Fruit fly (Drosophila melanogaster): ENCODE results near the gene CG5708.

Gene CG5708

DNA sequence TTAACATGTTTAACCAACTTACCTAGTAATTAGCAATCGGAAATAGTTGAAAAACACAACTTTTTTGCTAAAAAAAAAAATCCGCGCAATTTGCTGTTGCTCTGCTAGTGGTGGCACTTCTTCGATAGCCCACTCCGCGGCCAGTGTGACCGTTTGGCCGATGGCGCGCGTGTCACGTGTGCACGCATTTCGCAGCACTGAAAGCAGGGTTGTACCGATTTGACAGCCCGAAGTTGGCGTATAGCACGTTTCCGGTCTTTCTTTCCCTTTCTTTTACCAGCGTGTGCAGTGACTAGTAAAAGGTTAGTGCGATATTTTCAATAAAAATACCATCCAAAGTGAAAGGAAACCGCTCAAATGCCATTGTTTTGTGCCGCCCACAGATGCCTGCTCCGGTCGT, 25.8 kb downstream of the CG5708 start, which contains the start of the genes Ripalpha and RpL7 (continued):
- TF ChIP-seq CG14014 (GFP tag; IDR thresholded peaks at IDR 0.05) (peak; percentile 96), zfh2 (GFP tag; optimal IDR thresholded peaks at IDR 0.05) (peak; percentile 98), CG17829 (tag; optimal IDR thresholded peaks at IDR 0.05) (peak; percentile 90), CG2712 (tag; optimal IDR thresholded peaks at IDR 0.05) (peak; percentile 92), CG7372 (GFP tag; IDR thresholded peaks at IDR 0.05) (peak; percentile 93), Mad (GFP tag; optimal IDR thresholded peaks at IDR 0.05) (peak; percentile 99), CG11560 (tag; IDR thresholded peaks at IDR 0.05) (peak; percentile 73; the same call in 2 of the 3 replicates), Pdp1 (GFP tag; optimal IDR thresholded peaks at IDR 0.05) (peak; percentile 96 to 97), CG12769 (tag; optimal IDR thresholded peaks at IDR 0.05) (peak; percentile 98), Dfd (GFP tag; optimal IDR thresholded peaks at IDR 0.05) (no peak), CG6683 (GFP tag; optimal IDR thresholded peaks at IDR 0.05) (peak; percentile 98), ewg (GFP tag; optimal IDR thresholded peaks at IDR 0.05) (peak; percentile 98), CG11247 (GFP tag; IDR thresholded peaks at IDR 0.05) (peak; percentile 98), jigr1 (GFP tag; IDR thresholded peaks at IDR 0.05) (peak; percentile 50; the same call in 1 of the 3 replicates), p53 (GFP tag; optimal IDR thresholded peaks at IDR 0.05) (peak; percentile 98), CG2678 (tag; optimal IDR thresholded peaks at IDR 0.05) (peak; percentile 90), HLH4C (GFP tag; IDR thresholded peaks at IDR 0.05; ENCODE audit: partially characterized antibody) (peak; percentile 79), CG4854 (GFP tag; optimal IDR thresholded peaks at IDR 0.05) (peak; percentile 97), Awh (GFP tag; IDR thresholded peaks at IDR 0.05) (peak; percentile 97), Vsx1 (GFP tag; optimal IDR thresholded peaks at IDR 0.05) (peak; percentile 98), CG9797 (GFP tag; optimal IDR thresholded peaks at IDR 0.05) (peak; percentile 99), Oaz (GFP tag; IDR thresholded peaks at IDR 0.05) (peak; percentile 92), mld (GFP tag; IDR thresholded peaks at IDR 0.05; ENCODE audit: partially characterized antibody) (peak; percentile 74; the same call in 2 of the 3 replicates), Deaf1 (tag; optimal IDR thresholded peaks at IDR 0.05) (peak; percentile 70), tna (GFP tag; IDR thresholded peaks at IDR 0.05; ENCODE audit: partially characterized antibody) (peak; percentile 92), fd3F (GFP tag; optimal IDR thresholded peaks at IDR 0.05) (peak; percentile 93), Asciz (GFP tag; optimal IDR thresholded peaks at IDR 0.05) (peak; percentile 96), CG8388 (GFP tag; optimal IDR thresholded peaks at IDR 0.05) (peak; percentile 92), slp2 (GFP tag; optimal IDR thresholded peaks at IDR 0.05) (peak; percentile 98), mam (GFP tag; optimal IDR thresholded peaks at IDR 0.05) (peak; percentile 94), amos (GFP tag; IDR thresholded peaks at IDR 0.05; ENCODE audit: partially characterized antibody) (peak; percentile 98), da (GFP tag; optimal IDR thresholded peaks at IDR 0.05) (peak; percentile 98), zen2 (GFP tag; IDR thresholded peaks at IDR 0.05; ENCODE audit: partially characterized antibody) (peak; percentile 71), Blimp-1 (GFP tag; optimal IDR thresholded peaks at IDR 0.05) (peak; percentile 89), Spps (tag; optimal IDR thresholded peaks at IDR 0.05) (peak; percentile 90), Hmr (GFP tag; optimal IDR thresholded peaks at IDR 0.05) (peak; percentile 100), ssp (GFP tag; IDR thresholded peaks at IDR 0.05) (peak; percentile 88), CG5953 (GFP tag; IDR thresholded peaks at IDR 0.05) (peak; percentile 97), CG9932 (GFP tag; IDR thresholded peaks at IDR 0.05) (peak; percentile 98), CG13424 (tag; optimal IDR thresholded peaks at IDR 0.05) (peak; percentile 87), CG15601 (tag; optimal IDR thresholded peaks at IDR 0.05) (peak; percentile 95), sima (GFP tag; optimal IDR thresholded peaks at IDR 0.05) (peak; percentile 96), CG3726 (GFP tag; IDR thresholded peaks at IDR 0.05) (peak; percentile 92), CG17568 (GFP tag; optimal IDR thresholded peaks at IDR 0.05) (peak; percentile 95), CG9876 (GFP tag; optimal IDR thresholded peaks at IDR 0.05) (peak; percentile 99), PHDP (tag; optimal IDR thresholded peaks at IDR 0.05) (peak; percentile 96), nerfin-2 (GFP tag; IDR thresholded peaks at IDR 0.05; ENCODE audit: partially characterized antibody) (peak; percentile 79), grn (GFP tag; optimal IDR thresholded peaks at IDR 0.05) (peak; percentile 96), bbx (GFP tag; IDR thresholded peaks at IDR 0.05; ENCODE audit: partially characterized antibody) (peak; percentile 94)

All from whole organism, embryonic.